Worm (Caenorhabditis elegans) whole organism, early embryonic: ENCODE data around the gene lelo-3.

Experiments
- B0310.2 ChIP-seq: sonication (generic microtip); optimal IDR thresholded peaks from 2 replicates; lab custom pipeline; 2016; ENCODE audit warnings: mild to moderate bottlenecking, missing genetic modification characterization, missing compliant biosample characterization
- F13C5.2 ChIP-seq: sonication (generic microtip); optimal IDR thresholded peaks from 2 replicates; lab custom pipeline; 2017; ENCODE audit warnings: mild to moderate bottlenecking, missing genetic modification characterization, inconsistent platforms, missing compliant biosample characterization
- aly-1 ChIP-seq: sonication (generic microtip); optimal IDR thresholded peaks from 2 replicates; lab custom pipeline; 2016; ENCODE audit warnings: missing genetic modification characterization, missing compliant biosample characterization
- ama-1 ChIP-seq: fragments of 150-350 bp; optimal IDR thresholded peaks from 2 replicates; lab custom pipeline; 2014
- ceh-13 ChIP-seq: fragments of 200-800 bp; sonication (Bioruptor generic); optimal IDR thresholded peaks from 2 replicates; lab custom pipeline; 2018; ENCODE audit warnings: mild to moderate bottlenecking, missing genetic modification characterization, missing compliant biosample characterization
- ceh-36 ChIP-seq: sonication (generic microtip); optimal IDR thresholded peaks from 2 replicates; lab custom pipeline; 2016; ENCODE audit warnings: missing genetic modification characterization, inconsistent platforms, missing compliant biosample characterization
- ets-7 ChIP-seq: sonication (generic microtip); optimal IDR thresholded peaks from 2 replicates; lab custom pipeline; 2016; ENCODE audit warnings: missing genotype, missing genetic modification characterization, missing compliant biosample characterization
- flt-1 ChIP-seq: fragments of 200-800 bp; sonication (Bioruptor generic); IDR thresholded peaks from 2 replicates; pipeline ENCODE4 v1.3.6; 2022; ENCODE audit warnings: missing genetic modification characterization, missing compliant biosample characterization
- hmbx-1 ChIP-seq: sonication (generic microtip); optimal IDR thresholded peaks from 2 replicates; lab custom pipeline; 2016; ENCODE audit warnings: mild to moderate bottlenecking, missing genetic modification characterization, missing compliant biosample characterization
- hmg-4 ChIP-seq: fragments of 200-800 bp; sonication (Bioruptor generic); optimal IDR thresholded peaks from 2 replicates; lab custom pipeline; 2018; ENCODE audit warnings: mild to moderate bottlenecking, missing genetic modification characterization, missing compliant biosample characterization
- hnd-1 ChIP-seq: sonication (generic microtip); optimal IDR thresholded peaks from 2 replicates; lab custom pipeline; 2016; ENCODE audit warnings: missing genetic modification characterization, missing compliant biosample characterization
- pes-1 ChIP-seq: fragments of 200-800 bp; sonication (Bioruptor generic); IDR thresholded peaks from 2 replicates; pipeline ENCODE4 v1.3.6; 2022; ENCODE audit warnings: missing genetic modification reagents, missing genetic modification characterization, missing compliant biosample characterization
- scrt-1 ChIP-seq: fragments of 200-800 bp; sonication (Bioruptor generic); IDR thresholded peaks from 2 replicates; pipeline ENCODE4 v1.3.6; 2022; ENCODE audit warnings: missing genetic modification characterization, missing compliant biosample characterization
- sea-1 ChIP-seq: fragments of 200-800 bp; sonication (Bioruptor generic); conservative IDR thresholded peaks from 2 replicates; pipeline ENCODE4 v1.3.6; 2022; ENCODE audit warnings: missing genetic modification characterization, missing compliant biosample characterization
- tbx-11 ChIP-seq: fragments of 200-800 bp; sonication (Bioruptor generic); IDR thresholded peaks from 2 replicates; pipeline ENCODE4 v1.3.6; 2022; ENCODE audit warnings: missing genetic modification characterization, missing compliant biosample characterization
- tbx-37 ChIP-seq: fragments of 200-800 bp; sonication (Bioruptor generic); conservative IDR thresholded peaks from 2 replicates; pipeline ENCODE4 v1.3.6; 2022; ENCODE audit warnings: missing genetic modification reagents, missing genetic modification characterization, missing compliant biosample characterization
- tra-4 ChIP-seq: sonication (generic microtip); optimal IDR thresholded peaks from 2 replicates; lab custom pipeline; 2017; ENCODE audit warnings: missing genetic modification characterization, missing compliant biosample characterization

The lelo-3 gene

ce11 chrX:5976206-5976960, 46.0 kb downstream of the lelo-3 start:
- TF ChIP-seq hmg-4 (GFP tag; lab: Kevin White, UChicago): peak; percentile 11
- no peak for TF ChIP-seq tbx-37 (GFP tag; lab: Robert Waterston, UW)
- no peak for TF ChIP-seq flt-1 (GFP tag; lab: Robert Waterston, UW)

- TF ChIP-seq tbx-37 (GFP tag; lab: Robert Waterston, UW) (no peak), hnd-1 (tag; lab: Kevin White, UChicago) (no peak), ceh-36 (no peak), pes-1 (GFP tag; lab: Robert Waterston, UW) (no peak), ets-7 (no peak), B0310.2 (no peak), F13C5.2 (tag; lab: Kevin White, UChicago) (no peak)
Measured at ce11 chrX:5975726-5976125, 46.6 kb downstream of the lelo-3 start.

ce11 chrX:5975228-5975627, 47.1 kb downstream of the lelo-3 start:
- no peak for TF ChIP-seq F13C5.2 (tag; lab: Kevin White, UChicago)
- TF ChIP-seq ama-1 (lab: Kevin White, UChicago): no peak
- no peak for TF ChIP-seq scrt-1 (GFP tag; lab: Robert Waterston, UW)
- TF ChIP-seq B0310.2: no peak
- TF ChIP-seq ets-7: no peak
- TF ChIP-seq ceh-36: no peak
- TF ChIP-seq pes-1 (GFP tag; lab: Robert Waterston, UW): no peak
- no peak for TF ChIP-seq hmbx-1 (tag; lab: Kevin White, UChicago)
- no peak for TF ChIP-seq flt-1 (GFP tag; lab: Robert Waterston, UW)
- no peak for TF ChIP-seq sea-1 (GFP tag; lab: Robert Waterston, UW)
- TF ChIP-seq tra-4 (tag; lab: Kevin White, UChicago): no peak
- TF ChIP-seq aly-1 (tag; lab: Kevin White, UChicago): no peak

- TF ChIP-seq ceh-13: no peak
- TF ChIP-seq tbx-11 (GFP tag; lab: Robert Waterston, UW): no peak
- no peak for TF ChIP-seq tbx-37 (GFP tag; lab: Robert Waterston, UW)
- no peak for TF ChIP-seq ama-1 (lab: Kevin White, UChicago)
- no peak for TF ChIP-seq tra-4 (tag; lab: Kevin White, UChicago)
- no peak for TF ChIP-seq hmbx-1 (tag; lab: Kevin White, UChicago)
- no peak for TF ChIP-seq flt-1 (GFP tag; lab: Robert Waterston, UW)
- no peak for TF ChIP-seq ceh-36
- TF ChIP-seq sea-1 (GFP tag; lab: Robert Waterston, UW): no peak
- no peak for TF ChIP-seq B0310.2
- TF ChIP-seq ets-7: no peak
- TF ChIP-seq scrt-1 (GFP tag; lab: Robert Waterston, UW): no peak
- no peak for TF ChIP-seq hnd-1 (tag; lab: Kevin White, UChicago)
- no peak for TF ChIP-seq pes-1 (GFP tag; lab: Robert Waterston, UW)
- TF ChIP-seq aly-1 (tag; lab: Kevin White, UChicago): no peak
- TF ChIP-seq hmg-4 (GFP tag; lab: Kevin White, UChicago): no peak
- no peak for TF ChIP-seq F13C5.2 (tag; lab: Kevin White, UChicago)
Measured at ce11 chrX:5972212-5972611, 50.2 kb downstream of the lelo-3 start.
